Fruit fly (Drosophila melanogaster): ENCODE measurements around the gene CG33654.

DNA sequence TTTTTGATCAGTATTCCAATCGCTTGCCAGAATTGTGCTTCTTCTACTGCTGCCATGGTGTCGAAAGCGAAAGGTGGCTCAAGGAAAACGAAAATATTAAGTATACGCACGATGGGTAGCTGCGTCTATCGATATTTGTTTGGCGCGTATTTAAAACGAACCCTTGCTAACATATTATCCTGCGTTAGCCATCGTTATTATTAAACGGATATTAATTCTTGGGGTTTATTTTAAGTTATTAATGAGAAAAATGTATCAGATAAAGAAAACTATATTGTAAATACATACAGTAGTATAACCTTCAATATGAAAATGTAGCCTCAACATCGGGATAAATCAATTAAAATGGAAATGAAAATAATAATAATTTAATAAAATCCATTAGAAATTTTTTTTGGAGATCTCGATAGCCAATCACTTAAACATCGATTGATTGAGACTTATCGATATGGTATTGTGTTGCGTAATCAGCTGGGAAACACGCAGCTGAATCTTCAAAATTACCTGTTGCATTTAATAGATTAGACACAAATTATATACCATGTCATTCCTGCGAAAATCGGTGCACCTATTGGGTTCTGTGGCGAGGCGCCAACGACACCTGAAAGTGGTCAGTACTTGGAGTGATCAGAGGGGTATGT lies 27.6 kb downstream of the CG33654 start, which contains the start of the genes CG9386 and BckdhA:
- peak; percentile 72 for TF ChIP-seq CG1620 (GFP tag; optimal IDR thresholded peaks at IDR 0.05)
- TF ChIP-seq pad (GFP tag; optimal IDR thresholded peaks at IDR 0.05): peak; percentile 42

Data from whole organism, adult.